Worm (Caenorhabditis elegans) whole organism, L4 larva: ENCODE measurements around the gene him-4.

Experiments
- D1046.2 ChIP-seq: fragments of 200-800 bp; sonication (Bioruptor generic); IDR thresholded peaks from 2 replicates; pipeline ENCODE4 v1.3.6; 2022; ENCODE audit warnings: missing genetic modification characterization, missing compliant biosample characterization
- F44E2.7 ChIP-seq: fragments of 200-800 bp; sonication (Bioruptor generic); IDR thresholded peaks from 2 replicates; pipeline ENCODE4 v2.1.2; 2022; ENCODE audit warnings: missing genetic modification characterization, missing compliant biosample characterization
- T20F7.1 ChIP-seq: fragments of 200-800 bp; sonication (Bioruptor generic); optimal IDR thresholded peaks from 2 replicates; lab custom pipeline; 2018; ENCODE audit warnings: mild to moderate bottlenecking, missing genetic modification characterization, missing compliant biosample characterization
- T26A8.4 ChIP-seq: fragments of 200-800 bp; sonication (Bioruptor generic); IDR thresholded peaks from 2 replicates; pipeline ENCODE4 v1.3.6; 2022; ENCODE audit warnings: missing genetic modification characterization, missing compliant biosample characterization
- Y105C5A.15 ChIP-seq: fragments of 200-800 bp; sonication (Bioruptor generic); IDR thresholded peaks from 2 replicates; pipeline ENCODE4 v1.3.6; 2022; ENCODE audit warnings: missing genetic modification characterization, missing compliant biosample characterization
- Y5F2A.4 ChIP-seq: fragments of 200-800 bp; sonication (Bioruptor generic); optimal IDR thresholded peaks from 2 replicates; lab custom pipeline; 2018; ENCODE audit warnings: mild to moderate bottlenecking, missing genetic modification characterization, missing compliant biosample characterization
- aha-1 ChIP-seq: fragments of 150-350 bp; peaks from one replicate; lab custom pipeline; 2014; ENCODE audit warnings: missing biosample characterization, missing genetic modification characterization
- aly-2 ChIP-seq: sonication (generic microtip); optimal IDR thresholded peaks from 2 replicates; lab custom pipeline; 2018; ENCODE audit warnings: missing biosample characterization, missing genetic modification characterization
- ceh-44 ChIP-seq: fragments of 200-800 bp; sonication (Bioruptor generic); IDR thresholded peaks from 2 replicates; pipeline ENCODE4 v1.3.6; 2022; ENCODE audit warnings: missing genetic modification reagents, missing genetic modification characterization, missing compliant biosample characterization
- ces-1 ChIP-seq: fragments of 150-350 bp; sonication (generic microtip); optimal IDR thresholded peaks from 4 replicates; lab custom pipeline; 2014; ENCODE audit warnings: missing biosample characterization, missing genetic modification reagents, missing genetic modification characterization
- daf-12 ChIP-seq: fragments of 150-350 bp; optimal IDR thresholded peaks from 2 replicates; lab custom pipeline; 2014; ENCODE audit warnings: missing biosample characterization, missing genetic modification reagents, missing genetic modification characterization
- daf-19 ChIP-seq: fragments of 200-800 bp; sonication (Bioruptor generic); conservative IDR thresholded peaks from 2 replicates; pipeline ENCODE4 v1.3.6; 2022; ENCODE audit warnings: missing genetic modification characterization, missing compliant biosample characterization
- daf-8 ChIP-seq: fragments of 200-800 bp; sonication (Bioruptor generic); IDR thresholded peaks from 2 replicates; pipeline ENCODE4 v1.3.6; 2022; ENCODE audit warnings: missing genetic modification characterization, missing compliant biosample characterization
- dve-1 ChIP-seq: sonication (generic microtip); optimal IDR thresholded peaks from 2 replicates; lab custom pipeline; 2017; ENCODE audit warnings: antibody characterized with exemption, mild to moderate bottlenecking, missing genetic modification characterization, missing compliant biosample characterization; ENCODE audit not compliant: insufficient read depth
- fos-1 ChIP-seq: fragments of 150-350 bp; optimal IDR thresholded peaks from 2 replicates; lab custom pipeline; 2014; ENCODE audit warnings: missing biosample characterization, missing genetic modification characterization
- gei-8 ChIP-seq: fragments of 200-800 bp; sonication (Bioruptor generic); optimal IDR thresholded peaks from 2 replicates; lab custom pipeline; 2018; ENCODE audit warnings: mild to moderate bottlenecking, missing genetic modification characterization, missing compliant biosample characterization
- hif-1 ChIP-seq, 2 experiments: sonication (generic microtip); optimal IDR thresholded peaks; 2 replicates each; lab custom pipeline; 2016 to 2017; ENCODE audit warnings: missing compliant biosample characterization in 2 of 2, missing genetic modification characterization in 2 of 2, missing genetic modification reagents in 2 of 2, missing genotype in 2 of 2, mild to moderate bottlenecking in 1 of 2
- hlh-11 ChIP-seq: fragments of 200-800 bp; sonication (Bioruptor generic); optimal IDR thresholded peaks from 2 replicates; lab custom pipeline; 2018; ENCODE audit warnings: mild to moderate bottlenecking, missing genetic modification characterization, missing compliant biosample characterization
- lin-13 ChIP-seq: fragments of 150-350 bp; optimal IDR thresholded peaks from 2 replicates; lab custom pipeline; 2014; ENCODE audit warnings: missing biosample characterization, missing genetic modification reagents, missing genetic modification characterization
- mdl-1 ChIP-seq, 2 experiments: fragments of 150-350 bp in 1 of 2; sonication (generic microtip) in 1 of 2; optimal IDR thresholded peaks; 2 replicates each; lab custom pipeline; 2014 to 2017; ENCODE audit warnings: missing biosample characterization in 2 of 2, missing genetic modification characterization in 2 of 2
- mdt-29 ChIP-seq: fragments of 200-800 bp; sonication (Bioruptor generic); IDR thresholded peaks from 2 replicates; pipeline ENCODE4 v1.3.6; 2022; ENCODE audit warnings: missing genetic modification reagents, missing genetic modification characterization, missing compliant biosample characterization
- nhr-10 ChIP-seq: fragments of 150-350 bp; optimal IDR thresholded peaks from 2 replicates; lab custom pipeline; 2014; ENCODE audit warnings: missing biosample characterization, missing genetic modification characterization
- nhr-237 ChIP-seq: sonication (generic microtip); optimal IDR thresholded peaks from 2 replicates; lab custom pipeline; 2017; ENCODE audit warnings: missing biosample characterization, missing genetic modification characterization
- php-3 ChIP-seq: fragments of 200-800 bp; sonication (Bioruptor generic); IDR thresholded peaks from 2 replicates; pipeline ENCODE4 v1.3.6; 2022; ENCODE audit warnings: missing genetic modification reagents, missing genetic modification characterization, missing compliant biosample characterization
- pqm-1 ChIP-seq: sonication (generic microtip); optimal IDR thresholded peaks from 2 replicates; lab custom pipeline; 2017; ENCODE audit warnings: missing biosample characterization, missing genetic modification characterization
- sdz-12 ChIP-seq: fragments of 200-800 bp; sonication (Bioruptor generic); optimal IDR thresholded peaks from 2 replicates; lab custom pipeline; 2018; ENCODE audit warnings: mild to moderate bottlenecking, missing genetic modification characterization, missing compliant biosample characterization
- set-16 ChIP-seq: fragments of 200-800 bp; sonication (Bioruptor generic); IDR thresholded peaks from 2 replicates; pipeline ENCODE4 v1.3.6; 2022; ENCODE audit warnings: missing genetic modification reagents, missing genetic modification characterization, missing compliant biosample characterization
- skn-1 ChIP-seq: fragments of 150-350 bp; optimal IDR thresholded peaks from 2 replicates; lab custom pipeline; 2014; ENCODE audit warnings: missing biosample characterization, missing genetic modification characterization
- snpc-4 ChIP-seq: fragments of 150-350 bp; optimal IDR thresholded peaks from 2 replicates; lab custom pipeline; 2014; ENCODE audit warnings: missing biosample characterization, missing genetic modification characterization
- spr-1 ChIP-seq: sonication (generic microtip); optimal IDR thresholded peaks from 2 replicates; lab custom pipeline; 2016; ENCODE audit warnings: mild to moderate bottlenecking, missing genetic modification characterization, missing compliant biosample characterization
- tag-97 ChIP-seq: fragments of 200-800 bp; sonication (Bioruptor generic); IDR thresholded peaks from 2 replicates; pipeline ENCODE4 v1.3.6; 2022; ENCODE audit warnings: missing genetic modification characterization, missing compliant biosample characterization
- unc-62 ChIP-seq, 3 experiments: fragments of 150-350 bp in 1 of 3; sonication (generic microtip); optimal IDR thresholded peaks in 2 of 3; peaks in 1 of 3; 1 replicate in 1 of 3; 2 replicates in 2 of 3; lab custom pipeline; 2014 to 2017; ENCODE audit warnings: missing biosample characterization in 3 of 3, missing genetic modification characterization in 3 of 3, missing genetic modification reagents in 3 of 3, missing genotype in 1 of 3
- vab-7 ChIP-seq: fragments of 200-800 bp; sonication (Bioruptor generic); IDR thresholded peaks from 2 replicates; pipeline ENCODE4 v1.3.6; 2022; ENCODE audit warnings: missing genetic modification reagents, missing genetic modification characterization, missing compliant biosample characterization
- zip-11 ChIP-seq: fragments of 200-800 bp; sonication (Bioruptor generic); IDR thresholded peaks from 2 replicates; pipeline ENCODE4 v1.3.6; 2022; ENCODE audit warnings: missing genetic modification characterization, missing compliant biosample characterization
- ztf-11 ChIP-seq: fragments of 150-350 bp; optimal IDR thresholded peaks from 2 replicates; lab custom pipeline; 2014; ENCODE audit warnings: missing biosample characterization, missing genetic modification characterization

The him-4 gene

ce11 chrX:9785865-9786264, 68.5 kb downstream of the him-4 start (continued):
- TF ChIP-seq daf-8 (GFP tag; lab: Robert Waterston, UW), result no peak
- no peak for TF ChIP-seq Y5F2A.4 (GFP tag; lab: Kevin White, UChicago)
- no peak for TF ChIP-seq daf-12 (tag; lab: Kevin White, UChicago)
- TF ChIP-seq hlh-11, result peak; percentile 1
- TF ChIP-seq skn-1 (tag; lab: Kevin White, UChicago), result no peak
- no peak for TF ChIP-seq vab-7 (GFP tag; lab: Robert Waterston, UW)
- no peak for TF ChIP-seq T20F7.1 (GFP tag; lab: Kevin White, UChicago)
- no peak for TF ChIP-seq sdz-12 (GFP tag; lab: Kevin White, UChicago)
- no peak for TF ChIP-seq nhr-10 (tag; lab: Kevin White, UChicago)
- TF ChIP-seq Y105C5A.15 (GFP tag; lab: Robert Waterston, UW), result no peak
- no peak for TF ChIP-seq set-16
- TF ChIP-seq gei-8, result no peak
- peak; percentile 22 for TF ChIP-seq aha-1 (tag; lab: Kevin White, UChicago)
- TF ChIP-seq D1046.2 (GFP tag; lab: Robert Waterston, UW), result no peak
- TF ChIP-seq nhr-237 (tag; lab: Kevin White, UChicago), result no peak
- no peak for TF ChIP-seq daf-19
- TF ChIP-seq fos-1 (tag; lab: Kevin White, UChicago), result no peak
- TF ChIP-seq T26A8.4 (GFP tag; lab: Robert Waterston, UW), result no peak

DNA sequence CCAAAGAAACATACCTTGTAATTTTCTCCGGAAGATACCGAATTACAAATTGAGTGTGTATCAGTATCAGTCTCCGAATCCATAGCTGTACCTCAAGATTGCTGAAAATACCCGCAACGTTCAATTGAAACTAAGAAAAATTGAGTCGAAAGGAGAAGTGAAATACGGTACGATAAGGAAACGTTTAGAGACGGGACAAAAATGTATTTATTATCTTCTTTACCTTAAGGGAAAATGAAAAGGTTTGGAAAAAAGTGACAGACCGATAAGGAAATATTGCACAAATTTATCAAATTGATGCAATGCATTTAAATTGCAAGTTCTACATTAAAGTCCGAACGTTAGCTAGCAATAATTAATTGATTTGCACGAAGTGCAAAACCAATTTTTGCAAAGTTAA, 71.7 kb downstream of the him-4 start, which contains the start of gene F36G3.1:
Gene F36G3.1 (minus strand): TSS at position 101 of the 400 bp plus-strand sequence.
- TF ChIP-seq php-3 (GFP tag; lab: Robert Waterston, UW) (no peak), mdt-29 (GFP tag; lab: Robert Waterston, UW) (no peak), D1046.2 (GFP tag; lab: Robert Waterston, UW) (no peak), hif-1 (tag; optimal IDR thresholded peaks at IDR 0.05; lab: Kevin White, UChicago) (no peak), lin-13 (GFP tag; lab: Kevin White, UChicago) (no peak)

ce11 chrX:9794173-9794572, 76.8 kb downstream of the him-4 start, which contains the start of gene F36G3.2:
Gene F36G3.2, minus strand, starts transcription at chrX:9794273.
- TF ChIP-seq ztf-11 (tag; lab: Kevin White, UChicago) (no peak), unc-62 (GFP tag; optimal IDR thresholded peaks at IDR 0.05 in 1 of 2; lab: Kevin White, UChicago) (no peak), unc-62 (tag; optimal IDR thresholded peaks at IDR 0.05; lab: Kevin White, UChicago) (no peak), mdl-1 (tag; optimal IDR thresholded peaks at IDR 0.05; lab: Kevin White, UChicago) (no peak), dve-1 (tag; lab: Kevin White, UChicago) (no peak), lin-13 (GFP tag; lab: Kevin White, UChicago) (no peak), snpc-4 (tag; lab: Kevin White, UChicago) (no peak), tag-97 (no peak), ceh-44 (GFP tag; lab: Robert Waterston, UW) (no peak), Y105C5A.15 (GFP tag; lab: Robert Waterston, UW) (no peak), F44E2.7 (GFP tag; lab: Robert Waterston, UW) (no peak), aly-2 (tag; lab: Kevin White, UChicago) (no peak), zip-11 (GFP tag; lab: Robert Waterston, UW) (no peak), vab-7 (GFP tag; lab: Robert Waterston, UW) (no peak)

DNA sequence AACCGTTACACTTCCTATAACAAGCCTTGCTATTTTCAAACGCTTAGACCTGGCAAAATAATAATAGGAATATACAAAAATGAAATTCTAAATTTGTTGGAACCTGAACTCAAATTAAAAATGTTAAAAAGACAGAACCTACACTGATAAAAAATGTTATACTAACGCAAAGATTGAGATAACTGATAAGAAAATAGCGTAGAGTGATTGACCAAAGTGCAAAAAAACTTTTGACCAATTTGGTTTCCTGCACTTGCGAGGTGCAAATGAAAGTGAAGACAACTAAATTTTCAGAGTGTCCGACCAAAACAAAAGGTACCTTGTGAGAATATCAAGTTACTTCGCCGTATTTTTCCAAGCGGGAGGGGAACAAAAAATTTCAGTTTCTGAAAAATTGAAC, 78.2 kb downstream of the him-4 start:
- TF ChIP-seq pqm-1 (tag; lab: Kevin White, UChicago) (peak; percentile 60), spr-1 (no peak)

DNA sequence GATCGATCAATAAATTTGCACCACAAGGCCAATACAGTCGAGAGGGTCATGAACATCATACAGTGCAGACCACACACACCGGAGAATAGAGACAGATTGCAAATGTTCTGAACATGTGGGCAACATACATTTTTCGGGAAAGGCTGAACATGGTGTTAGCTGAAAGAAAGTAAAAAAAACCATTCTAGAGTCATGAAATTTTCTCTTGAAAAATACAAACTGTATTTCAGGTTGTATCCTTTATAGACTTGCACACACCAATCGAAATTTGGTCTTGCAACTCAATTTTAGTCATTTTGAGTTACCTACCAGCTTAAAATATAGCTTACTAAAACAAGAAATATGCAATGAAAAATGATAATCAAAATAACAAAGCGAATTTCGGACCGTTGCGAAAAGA, 78.7 kb downstream of the him-4 start:
- no peak for TF ChIP-seq ces-1 (GFP tag; lab: Kevin White, UChicago)
- peak in 1 of 2 experiments; percentile 93 for TF ChIP-seq unc-62 (GFP tag; optimal IDR thresholded peaks at IDR 0.05 in 1 of 2; lab: Kevin White, UChicago)
- no peak for TF ChIP-seq unc-62 (tag; optimal IDR thresholded peaks at IDR 0.05; lab: Kevin White, UChicago)
